Worm (Caenorhabditis elegans) whole organism, L1 larva: Measurements from ENCODE around the gene cyp-33A1.

Experiments used
- C04F5.9 ChIP-seq: sonication (generic microtip); optimal IDR thresholded peaks from 2 replicates; lab custom pipeline; 2016; ENCODE audit warnings: missing genetic modification characterization, missing compliant biosample characterization
- F16B12.6 ChIP-seq: fragments of 150-350 bp; optimal IDR thresholded peaks from 2 replicates; lab custom pipeline; 2014; ENCODE audit warnings: missing biosample characterization, missing genetic modification characterization
- alr-1 ChIP-seq: fragments of 200-800 bp; sonication (Bioruptor generic); optimal IDR thresholded peaks from 2 replicates; lab custom pipeline; 2018; ENCODE audit warnings: borderline replicate concordance, mild to moderate bottlenecking, missing genetic modification characterization, missing compliant biosample characterization
- ceh-63 ChIP-seq: fragments of 200-800 bp; sonication (Bioruptor generic); optimal IDR thresholded peaks from 2 replicates; lab custom pipeline; 2018; ENCODE audit warnings: mild to moderate bottlenecking, missing genetic modification characterization, missing compliant biosample characterization
- ceh-8 ChIP-seq: fragments of 200-800 bp; sonication (Bioruptor generic); optimal IDR thresholded peaks from 2 replicates; lab custom pipeline; 2018; ENCODE audit warnings: mild to moderate bottlenecking, missing genetic modification characterization, moderate library complexity, missing compliant biosample characterization
- ceh-82 ChIP-seq, 3 experiments: fragments of 150-350 bp in 1 of 3; sonication (generic microtip) in 2 of 3; optimal IDR thresholded peaks; 2 replicates each; lab custom pipeline; 2014 to 2017; ENCODE audit warnings: missing biosample characterization in 3 of 3, missing genetic modification characterization in 3 of 3
- egl-13 ChIP-seq: sonication (generic microtip); optimal IDR thresholded peaks from 2 replicates; lab custom pipeline; 2016; ENCODE audit warnings: missing genotype, missing genetic modification reagents, missing genetic modification characterization, missing compliant biosample characterization
- egl-27 ChIP-seq, 2 experiments: fragments of 150-350 bp in 1 of 2; sonication (generic microtip); optimal IDR thresholded peaks; 3 replicates each; lab custom pipeline; 2017 to 2018; ENCODE audit warnings: missing biosample characterization in 2 of 2, missing genetic modification characterization in 2 of 2, missing genetic modification reagents in 2 of 2
- elt-2 ChIP-seq: sonication (generic microtip); optimal IDR thresholded peaks from 2 replicates; lab custom pipeline; 2016; ENCODE audit warnings: missing genetic modification characterization, mild to moderate bottlenecking, inconsistent platforms, missing compliant biosample characterization, missing genetic modification reagents
- elt-3 ChIP-seq, 6 experiments: fragments of 150-350 bp in 1 of 6; sonication (generic microtip); optimal IDR thresholded peaks; 2 replicates each; lab custom pipeline; 2017 to 2018; ENCODE audit warnings: missing biosample characterization in 6 of 6, missing genetic modification characterization in 6 of 6, inconsistent platforms in 1 of 6
- fkh-10 ChIP-seq: sonication (generic microtip); optimal IDR thresholded peaks from 2 replicates; lab custom pipeline; 2017; ENCODE audit warnings: missing biosample characterization, missing genetic modification reagents, missing genetic modification characterization
- fkh-8 ChIP-seq: sonication (generic microtip); optimal IDR thresholded peaks from 2 replicates; lab custom pipeline; 2016; ENCODE audit warnings: mild to moderate bottlenecking, missing genetic modification characterization, missing compliant biosample characterization
- grh-1 ChIP-seq: fragments of 200-800 bp; sonication (Bioruptor generic); IDR thresholded peaks from 2 replicates; pipeline ENCODE4 v1.3.6; 2022; ENCODE audit warnings: missing genetic modification reagents, missing genetic modification characterization, missing compliant biosample characterization
- irx-1 ChIP-seq: sonication (generic microtip); optimal IDR thresholded peaks from 2 replicates; lab custom pipeline; 2016; ENCODE audit warnings: missing genetic modification characterization, missing compliant biosample characterization
- isw-1 ChIP-seq: fragments of 200-800 bp; sonication (Bioruptor generic); IDR thresholded peaks from 2 replicates; pipeline ENCODE4 v1.3.6; 2022; ENCODE audit warnings: missing genetic modification characterization, missing compliant biosample characterization
- jun-1 ChIP-seq: fragments of 150-350 bp; optimal IDR thresholded peaks from 2 replicates; lab custom pipeline; 2014; ENCODE audit warnings: missing biosample characterization, missing genetic modification reagents, missing genetic modification characterization
- lin-13 ChIP-seq: fragments of 150-350 bp; optimal IDR thresholded peaks from 2 replicates; lab custom pipeline; 2014; ENCODE audit warnings: missing biosample characterization, missing genetic modification reagents, missing genetic modification characterization
- lin-35 ChIP-seq, 2 experiments: fragments of 150-350 bp; optimal IDR thresholded peaks; 2 replicates each; lab custom pipeline; 2014; ENCODE audit warnings: missing biosample characterization in 2 of 2, missing genetic modification characterization in 2 of 2, missing genetic modification reagents in 2 of 2
- lin-39 ChIP-seq: fragments of 150-350 bp; optimal IDR thresholded peaks from 2 replicates; lab custom pipeline; 2014; ENCODE audit warnings: missing biosample characterization, missing genetic modification reagents, missing genetic modification characterization
- lsy-2 ChIP-seq, 2 experiments: fragments of 150-350 bp; optimal IDR thresholded peaks; 2 replicates each; lab custom pipeline; 2014; ENCODE audit warnings: missing biosample characterization in 2 of 2, missing genetic modification characterization in 2 of 2
- mab-9 ChIP-seq: fragments of 200-800 bp; sonication (Bioruptor generic); IDR thresholded peaks from 2 replicates; pipeline ENCODE4 v1.3.6; 2022; ENCODE audit warnings: missing genetic modification reagents, missing genetic modification characterization, missing compliant biosample characterization
- mef-2 ChIP-seq: fragments of 150-350 bp; optimal IDR thresholded peaks from 2 replicates; lab custom pipeline; 2014; ENCODE audit warnings: missing biosample characterization, missing genetic modification characterization
- nhr-11 ChIP-seq: fragments of 150-350 bp; optimal IDR thresholded peaks from 2 replicates; lab custom pipeline; 2014; ENCODE audit warnings: missing biosample characterization, missing genetic modification characterization
- nhr-12 ChIP-seq: sonication (generic microtip); optimal IDR thresholded peaks from 2 replicates; lab custom pipeline; 2017; ENCODE audit warnings: missing biosample characterization, missing genetic modification characterization
- nhr-19 ChIP-seq: fragments of 200-800 bp; sonication (Bioruptor generic); conservative IDR thresholded peaks from 2 replicates; pipeline ENCODE4 v1.3.6; 2022; ENCODE audit warnings: missing genetic modification characterization, missing compliant biosample characterization
- nhr-20 ChIP-seq: sonication (generic microtip); optimal IDR thresholded peaks from 2 replicates; lab custom pipeline; 2016; ENCODE audit warnings: mild to moderate bottlenecking, missing genetic modification characterization, missing compliant biosample characterization
- nhr-71 ChIP-seq: sonication (generic microtip); optimal IDR thresholded peaks from 2 replicates; lab custom pipeline; 2016; ENCODE audit warnings: mild to moderate bottlenecking, missing genetic modification characterization, moderate library complexity, missing compliant biosample characterization
- nhr-76 ChIP-seq: sonication (generic microtip); optimal IDR thresholded peaks from 2 replicates; lab custom pipeline; 2017; ENCODE audit warnings: missing biosample characterization, missing genetic modification characterization
- nhr-77 ChIP-seq: fragments of 150-350 bp; optimal IDR thresholded peaks from 2 replicates; lab custom pipeline; 2014; ENCODE audit warnings: missing biosample characterization, missing genetic modification characterization
- nhr-84 ChIP-seq: sonication (generic microtip); optimal IDR thresholded peaks from 2 replicates; lab custom pipeline; 2017; ENCODE audit warnings: missing biosample characterization, missing genetic modification characterization
- nhr-90 ChIP-seq: sonication (generic microtip); optimal IDR thresholded peaks from 2 replicates; lab custom pipeline; 2016; ENCODE audit warnings: mild to moderate bottlenecking, missing genetic modification characterization, missing compliant biosample characterization; ENCODE audit not compliant: poor library complexity
- pag-3 ChIP-seq: sonication (generic microtip); optimal IDR thresholded peaks from 2 replicates; lab custom pipeline; 2017; ENCODE audit warnings: missing genetic modification characterization, mild to moderate bottlenecking, missing compliant biosample characterization, antibody characterized with exemption, borderline replicate concordance; ENCODE audit not compliant: insufficient read depth
- pqm-1 ChIP-seq: sonication (generic microtip); optimal IDR thresholded peaks from 3 replicates; lab custom pipeline; 2017; ENCODE audit warnings: missing biosample characterization, missing genetic modification characterization
- snu-23 ChIP-seq: sonication (generic microtip); optimal IDR thresholded peaks from 2 replicates; lab custom pipeline; 2016; ENCODE audit warnings: missing genetic modification characterization, missing compliant biosample characterization
- swsn-7 ChIP-seq: sonication (generic microtip); optimal IDR thresholded peaks from 2 replicates; lab custom pipeline; 2016; ENCODE audit warnings: missing genetic modification characterization, missing compliant biosample characterization
- tlp-1 ChIP-seq: fragments of 150-350 bp; optimal IDR thresholded peaks from 2 replicates; lab custom pipeline; 2014; ENCODE audit warnings: missing biosample characterization, missing genetic modification characterization
- unc-62 ChIP-seq: fragments of 150-350 bp; optimal IDR thresholded peaks from 2 replicates; lab custom pipeline; 2014; ENCODE audit warnings: missing biosample characterization, missing genetic modification reagents, missing genetic modification characterization
- unc-86 ChIP-seq: sonication (generic microtip); optimal IDR thresholded peaks from 2 replicates; lab custom pipeline; 2016; ENCODE audit warnings: missing genetic modification characterization, missing compliant biosample characterization
- vab-15 ChIP-seq: sonication (generic microtip); optimal IDR thresholded peaks from 2 replicates; lab custom pipeline; 2017; ENCODE audit warnings: missing genotype, mild to moderate bottlenecking, missing genetic modification characterization, missing compliant biosample characterization
- zip-4 ChIP-seq: fragments of 200-800 bp; sonication (Bioruptor generic); optimal IDR thresholded peaks from 2 replicates; lab custom pipeline; 2018; ENCODE audit warnings: mild to moderate bottlenecking, missing genetic modification characterization, moderate library complexity, missing compliant biosample characterization
- ztf-11 ChIP-seq, 2 experiments: sonication (generic microtip); optimal IDR thresholded peaks; 2 replicates each; lab custom pipeline; 2016 to 2017; ENCODE audit warnings: missing genetic modification characterization in 2 of 2, missing biosample characterization in 1 of 2, missing compliant biosample characterization in 1 of 2
- ztf-4 ChIP-seq: fragments of 150-350 bp; optimal IDR thresholded peaks from 2 replicates; lab custom pipeline; 2014; ENCODE audit warnings: missing biosample characterization, missing genetic modification characterization

cyp-33A1 gene

ce11 chrV:7726927-7727326, 45.7 kb upstream of the cyp-33A1 start (continued):
- TF ChIP-seq mab-9 (GFP tag; lab: Robert Waterston, UW) (no peak), lin-39 (tag; lab: Kevin White, UChicago) (no peak), ztf-4 (tag; lab: Kevin White, UChicago) (no peak), elt-2 (tag; lab: Kevin White, UChicago) (no peak), irx-1 (no peak), nhr-90 (tag; lab: Kevin White, UChicago) (no peak), lin-35 (GFP tag; optimal IDR thresholded peaks at IDR 0.05; lab: Kevin White, UChicago) (no peak), isw-1 (no peak), grh-1 (GFP tag; lab: Robert Waterston, UW) (no peak), elt-3 (tag; optimal IDR thresholded peaks at IDR 0.05; lab: Kevin White, UChicago) (no peak), pag-3 (no peak), ceh-8 (GFP tag; lab: Kevin White, UChicago) (no peak), lin-13 (GFP tag; lab: Kevin White, UChicago) (no peak), ceh-82 (tag; optimal IDR thresholded peaks at IDR 0.05; lab: Kevin White, UChicago) (no peak), jun-1 (tag; lab: Kevin White, UChicago) (no peak), nhr-71 (tag; lab: Kevin White, UChicago) (peak; percentile 64), fkh-10 (GFP tag; lab: Kevin White, UChicago) (no peak), nhr-20 (tag; lab: Kevin White, UChicago) (no peak), lsy-2 (tag; optimal IDR thresholded peaks at IDR 0.05; lab: Kevin White, UChicago) (no peak), zip-4 (GFP tag; lab: Kevin White, UChicago) (no peak), unc-86 (tag; lab: Kevin White, UChicago) (peak; percentile 55), unc-62 (GFP tag; lab: Kevin White, UChicago) (no peak), swsn-7 (tag; lab: Kevin White, UChicago) (no peak), nhr-11 (no peak), tlp-1 (no peak), mef-2 (tag; lab: Kevin White, UChicago) (no peak), nhr-19 (GFP tag; lab: Robert Waterston, UW) (no peak), alr-1 (tag; lab: Kevin White, UChicago) (no peak), fkh-8 (tag; lab: Kevin White, UChicago) (peak; percentile 71), ceh-63 (GFP tag; lab: Kevin White, UChicago) (no peak), F16B12.6 (no peak), nhr-77 (tag; lab: Kevin White, UChicago) (no peak), C04F5.9 (tag; lab: Kevin White, UChicago) (no peak), egl-13 (tag; lab: Kevin White, UChicago) (peak; percentile 37), nhr-76 (tag; lab: Kevin White, UChicago) (no peak)

- TF ChIP-seq nhr-12 (tag; lab: Kevin White, UChicago) = no peak
- TF ChIP-seq unc-62 (GFP tag; lab: Kevin White, UChicago) = no peak
- no peak for TF ChIP-seq snu-23 (GFP tag; lab: Kevin White, UChicago)
- no peak for TF ChIP-seq lsy-2 (tag; optimal IDR thresholded peaks at IDR 0.05; lab: Kevin White, UChicago)
- TF ChIP-seq nhr-84 = no peak
- TF ChIP-seq pqm-1 (tag; lab: Kevin White, UChicago) = no peak
- no peak for TF ChIP-seq vab-15 (tag; lab: Kevin White, UChicago)
- no peak for TF ChIP-seq ztf-11 (tag; optimal IDR thresholded peaks at IDR 0.05; lab: Kevin White, UChicago)
- TF ChIP-seq egl-27 (tag; optimal IDR thresholded peaks at IDR 0.05; lab: Kevin White, UChicago) = no peak
- no peak for TF ChIP-seq jun-1 (tag; lab: Kevin White, UChicago)
- no peak for TF ChIP-seq elt-3 (tag; optimal IDR thresholded peaks at IDR 0.05; lab: Kevin White, UChicago)
- TF ChIP-seq, all 84 proteins: peak for 0
Measured at ce11 chrV:7726202-7726601, 44.9 kb upstream of the cyp-33A1 start.
